Worm (Caenorhabditis elegans): ENCODE data around the gene F53E2.2.

F53E2.2 gene

DNA sequence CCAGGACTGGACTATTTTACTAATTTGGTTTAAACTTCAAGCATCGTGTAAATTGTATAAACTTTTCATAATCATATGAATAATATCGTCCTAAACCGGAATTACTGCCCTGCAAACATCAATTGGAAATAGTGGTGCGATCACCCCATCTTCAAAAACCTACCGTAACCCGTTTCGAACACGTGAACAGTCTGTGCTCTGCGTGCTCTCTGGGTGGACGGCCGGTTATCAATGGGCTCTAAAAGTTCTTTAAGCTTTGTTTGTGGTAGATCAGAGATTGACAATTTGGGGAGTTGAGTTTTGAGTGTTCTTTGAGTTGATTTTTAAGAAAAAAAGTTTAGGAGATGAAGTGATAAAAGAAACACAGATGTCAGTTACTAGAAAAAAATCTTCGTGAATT, 18.3 kb upstream of the F53E2.2 start:
- TF ChIP-seq mep-1 (tag; optimal IDR thresholded peaks at IDR 0.05) (no peak), php-3 (GFP tag; IDR thresholded peaks at IDR 0.05) (no peak), gei-8 (GFP tag; optimal IDR thresholded peaks at IDR 0.05) (no peak), pha-4 (GFP tag; IDR thresholded peaks at IDR 0.05) (peak; percentile 34; the same call in 1 of the 2 replicates), pha-4 (tag; optimal IDR thresholded peaks at IDR 0.05) (no peak), daf-16 (GFP tag; optimal IDR thresholded peaks at IDR 0.05) (no peak), daf-16 (tag; optimal IDR thresholded peaks at IDR 0.05) (peak; percentile 82), ceh-82 (tag; optimal IDR thresholded peaks at IDR 0.05) (no peak), nhr-25 (tag; optimal IDR thresholded peaks at IDR 0.05; ENCODE audit: borderline replicate concordance, insufficient read depth) (no peak), unc-62 (GFP tag; optimal IDR thresholded peaks at IDR 0.05 in 1 of 2) (no peak), unc-62 (tag; optimal IDR thresholded peaks at IDR 0.05) (no peak), nhr-77 (tag; optimal IDR thresholded peaks at IDR 0.05) (peak; percentile 89), mxl-2 (GFP tag; conservative IDR thresholded peaks at IDR 0.05) (peak; percentile 92), hlh-30 (tag; optimal IDR thresholded peaks at IDR 0.05; ENCODE audit: insufficient read depth) (peak; percentile 35), hif-1 (tag; optimal IDR thresholded peaks at IDR 0.05) (peak in 1 of 2 experiments; percentile 15), hlh-11 (tag; optimal IDR thresholded peaks at IDR 0.05) (peak; percentile 77), duxl-1 (tag; optimal IDR thresholded peaks at IDR 0.05; ENCODE audit: poor library complexity) (no peak), mdt-29 (GFP tag; IDR thresholded peaks at IDR 0.05) (peak; percentile 91), dmd-6 (GFP tag; IDR thresholded peaks at IDR 0.05) (peak; percentile 96), lsy-2 (tag; optimal IDR thresholded peaks at IDR 0.05) (peak in 1 of 2 experiments; percentile 22), unc-130 (GFP tag; optimal IDR thresholded peaks at IDR 0.05) (no peak), dve-1 (tag; optimal IDR thresholded peaks at IDR 0.05; ENCODE audit: insufficient read depth) (peak; percentile 95), nhr-28 (tag; optimal IDR thresholded peaks at IDR 0.05) (peak; percentile 72), nhr-10 (tag; optimal IDR thresholded peaks at IDR 0.05) (peak; percentile 64), tra-1 (GFP tag; IDR thresholded peaks at IDR 0.05) (peak; percentile 34; the same call in 1 of the 2 replicates), hmg-1.1 (GFP tag; IDR thresholded peaks at IDR 0.05) (no peak), nhr-48 (tag; optimal IDR thresholded peaks at IDR 0.05) (peak; percentile 72), nhr-102 (tag; optimal IDR thresholded peaks at IDR 0.05) (peak; percentile 65), mdl-1 (tag; optimal IDR thresholded peaks at IDR 0.05) (peak in 1 of 2 experiments; percentile 3)

DNA sequence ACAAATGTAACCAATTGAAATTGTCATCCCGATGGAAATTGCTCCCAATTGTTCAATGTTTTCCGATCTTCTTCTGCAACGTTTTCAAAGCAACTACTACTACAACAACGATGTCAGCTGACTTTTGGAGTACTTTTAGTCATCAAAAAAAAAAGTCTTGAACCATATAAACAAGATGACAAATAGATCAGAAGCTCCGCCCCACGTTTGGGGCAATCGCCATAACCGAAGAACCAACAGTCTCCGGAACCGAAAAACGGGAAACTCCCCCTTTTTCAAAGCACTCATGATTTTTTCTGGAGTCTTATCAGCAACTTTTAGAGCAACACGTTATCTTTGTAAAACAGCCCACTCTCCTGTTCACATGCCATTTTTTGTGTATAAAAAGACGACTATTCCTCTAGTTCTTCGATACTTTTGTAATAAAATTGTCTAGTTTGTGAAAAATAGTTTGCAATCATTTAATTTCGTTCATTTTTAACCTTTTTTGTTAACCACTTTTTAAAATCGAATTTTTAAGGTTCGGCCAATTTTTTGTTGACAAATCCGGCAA, 15.4 kb upstream of the F53E2.2 start:
- TF ChIP-seq daf-12 (tag; optimal IDR thresholded peaks at IDR 0.05) (no peak), snpc-1.2 (GFP tag; IDR thresholded peaks at IDR 0.05) (no peak), F37D6.2 (tag; optimal IDR thresholded peaks at IDR 0.05) (no peak), Y5F2A.4 (GFP tag; optimal IDR thresholded peaks at IDR 0.05) (no peak), pqm-1 (tag; optimal IDR thresholded peaks at IDR 0.05) (peak; percentile 43), nhr-77 (tag; optimal IDR thresholded peaks at IDR 0.05) (peak; percentile 47), lir-3 (tag; optimal IDR thresholded peaks at IDR 0.05) (no peak), ztf-7 (tag; optimal IDR thresholded peaks at IDR 0.05) (no peak), lim-7 (GFP tag; IDR thresholded peaks at IDR 0.05) (no peak), dmd-6 (GFP tag; IDR thresholded peaks at IDR 0.05) (peak; percentile 81), hlh-30 (tag; optimal IDR thresholded peaks at IDR 0.05; ENCODE audit: insufficient read depth) (peak; percentile 43), php-3 (GFP tag; IDR thresholded peaks at IDR 0.05) (peak; percentile 18; the same call in 1 of the 2 replicates), unc-62 (GFP tag; optimal IDR thresholded peaks at IDR 0.05 in 1 of 2) (no peak), unc-62 (tag; optimal IDR thresholded peaks at IDR 0.05) (no peak), mxl-2 (GFP tag; conservative IDR thresholded peaks at IDR 0.05) (peak; percentile 78), snpc-4 (tag; optimal IDR thresholded peaks at IDR 0.05) (no peak), aha-1 (tag) (peak; percentile 66), hif-1 (tag; optimal IDR thresholded peaks at IDR 0.05) (no peak), unc-39 (tag; optimal IDR thresholded peaks at IDR 0.05) (no peak), nhr-28 (tag; optimal IDR thresholded peaks at IDR 0.05) (peak; percentile 67), zip-11 (GFP tag; IDR thresholded peaks at IDR 0.05) (no peak), hlh-11 (tag; optimal IDR thresholded peaks at IDR 0.05) (peak; percentile 66), dve-1 (tag; optimal IDR thresholded peaks at IDR 0.05; ENCODE audit: insufficient read depth) (peak; percentile 44), nhr-48 (tag; optimal IDR thresholded peaks at IDR 0.05) (peak; percentile 18), daf-16 (GFP tag; optimal IDR thresholded peaks at IDR 0.05) (no peak), daf-16 (tag; optimal IDR thresholded peaks at IDR 0.05) (peak; percentile 81), jun-1 (tag; optimal IDR thresholded peaks at IDR 0.05) (no peak), dmd-9 (GFP tag; IDR thresholded peaks at IDR 0.05) (no peak)

All from whole organism, L4 larva.